Fruit fly (Drosophila melanogaster): ENCODE results near the gene CG15478.

DNA sequence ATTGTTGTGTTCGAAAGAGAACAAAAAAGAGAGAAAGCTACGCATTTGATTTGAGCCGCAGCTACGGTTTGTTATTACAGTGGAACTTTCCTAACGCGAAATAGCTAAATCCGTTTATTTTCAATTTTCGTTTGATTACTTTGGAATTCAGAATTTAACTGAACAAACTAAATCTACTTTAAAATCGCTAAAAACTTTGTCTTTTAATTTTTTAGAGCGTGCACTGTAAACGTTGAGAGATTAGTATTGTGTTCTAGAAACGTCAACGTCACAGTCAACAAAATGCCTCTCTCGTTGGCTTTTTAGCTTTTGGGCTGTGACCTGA is 25.0 kb downstream of the CG15478 start:
- TF ChIP-seq CTCF (optimal IDR thresholded peaks at IDR 0.05) = no peak
- no peak for TF ChIP-seq CG8478 (optimal IDR thresholded peaks at IDR 0.05)
